Fruit fly (Drosophila melanogaster) S2 (cell line): ENCODE measurements around the gene CG11317.

Experiments
- CG8478 ChIP-seq: fragments of >200 bp; optimal IDR thresholded peaks from 2 replicates; lab custom pipeline; 2018
- CTCF ChIP-seq, 2 experiments: fragments of >200 bp; optimal IDR thresholded peaks; 2 replicates each; lab custom pipeline; 2018

dm6 chr3R:31141691-31142090 lies 44.6 kb upstream of the CG11317 start:
- no peak for TF ChIP-seq CG8478 (lab: Kevin White, UChicago)
- no peak for TF ChIP-seq CTCF (optimal IDR thresholded peaks at IDR 0.05; lab: Kevin White, UChicago)
